Worm (Caenorhabditis elegans) whole organism, midembryonic: ENCODE data around the gene C03A3.3.
A peak's percentile ranks its signal among the peaks of the same experiment; 100 is the strongest.

Experiments used
- T22C8.4 ChIP-seq: fragments of 200-800 bp; sonication (Bioruptor generic); IDR thresholded peaks from 2 replicates; pipeline ENCODE4 v1.3.6; 2022; ENCODE audit warnings: missing genetic modification characterization, missing compliant biosample characterization
- cog-1 ChIP-seq: sonication (generic microtip); optimal IDR thresholded peaks from 2 replicates; lab custom pipeline; 2016; ENCODE audit warnings: missing genetic modification characterization, missing compliant biosample characterization
- flt-1 ChIP-seq: fragments of 200-800 bp; sonication (Bioruptor generic); IDR thresholded peaks from 2 replicates; pipeline ENCODE4 v1.3.6; 2022; ENCODE audit warnings: missing genetic modification characterization, missing compliant biosample characterization
- klf-2 ChIP-seq: fragments of 200-800 bp; sonication (Bioruptor generic); conservative IDR thresholded peaks from 2 replicates; pipeline ENCODE4 v1.3.6; 2022; ENCODE audit warnings: missing genetic modification reagents, missing genetic modification characterization, missing compliant biosample characterization
- med-1 ChIP-seq: sonication (generic microtip); optimal IDR thresholded peaks from 2 replicates; lab custom pipeline; 2017; ENCODE audit warnings: missing genetic modification characterization, mild to moderate bottlenecking, missing compliant biosample characterization, antibody characterized with exemption, missing genetic modification reagents; ENCODE audit not compliant: insufficient read depth
- ref-1 ChIP-seq: fragments of 200-800 bp; sonication (Bioruptor generic); conservative IDR thresholded peaks from 2 replicates; pipeline ENCODE4 v1.3.6; 2022; ENCODE audit warnings: missing genetic modification reagents, missing genetic modification characterization, missing compliant biosample characterization
- tab-1 ChIP-seq: fragments of 200-800 bp; sonication (Bioruptor generic); IDR thresholded peaks from 2 replicates; pipeline ENCODE4 v1.3.6; 2022; ENCODE audit warnings: missing genetic modification characterization, missing compliant biosample characterization
- ztf-23 ChIP-seq: fragments of 200-800 bp; sonication (Bioruptor generic); IDR thresholded peaks from 2 replicates; pipeline ENCODE4 v1.3.6; 2022; ENCODE audit warnings: missing genetic modification reagents, missing genetic modification characterization, missing compliant biosample characterization
- ztf-29 ChIP-seq: fragments of 200-800 bp; sonication (Bioruptor generic); IDR thresholded peaks from 2 replicates; pipeline ENCODE4 v1.3.6; 2022; ENCODE audit warnings: missing genetic modification reagents, missing genetic modification characterization, missing compliant biosample characterization

The C03A3.3 gene

DNA sequence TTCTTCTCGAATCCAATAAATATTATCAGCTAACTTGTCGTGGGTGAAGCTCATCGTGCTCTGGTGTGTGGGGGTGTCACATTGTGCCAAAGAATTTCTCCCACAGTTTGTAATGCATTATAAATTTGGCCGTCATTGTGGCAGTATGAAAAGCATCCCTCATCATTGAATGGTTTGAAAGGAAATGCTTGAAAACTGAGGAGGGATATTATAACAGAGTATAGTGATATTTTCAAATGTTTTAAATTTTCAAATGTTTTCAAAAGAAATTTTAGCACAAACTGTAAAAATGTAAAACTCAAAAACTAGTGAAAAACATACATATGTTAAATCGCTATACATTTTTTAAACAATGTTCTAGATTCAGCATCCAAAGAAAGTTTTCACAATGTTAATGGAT, at the start of gene C03A3.3:
TSS of gene C03A3.3 (minus strand) at position 101 of the 400 bp plus-strand sequence.
- TF ChIP-seq med-1 (GFP tag; lab: Kevin White, UChicago) = no peak
- no peak for TF ChIP-seq flt-1 (GFP tag; lab: Robert Waterston, UW)
- TF ChIP-seq ref-1 (GFP tag; lab: Robert Waterston, UW) = no peak
- TF ChIP-seq ztf-23 (GFP tag; lab: Robert Waterston, UW) = no peak
- no peak for TF ChIP-seq tab-1
- no peak for TF ChIP-seq ztf-29 (GFP tag; lab: Robert Waterston, UW)
- TF ChIP-seq cog-1 = no peak
- no peak for TF ChIP-seq klf-2 (GFP tag; lab: Robert Waterston, UW)
- TF ChIP-seq T22C8.4 (GFP tag; lab: Robert Waterston, UW) = no peak

DNA sequence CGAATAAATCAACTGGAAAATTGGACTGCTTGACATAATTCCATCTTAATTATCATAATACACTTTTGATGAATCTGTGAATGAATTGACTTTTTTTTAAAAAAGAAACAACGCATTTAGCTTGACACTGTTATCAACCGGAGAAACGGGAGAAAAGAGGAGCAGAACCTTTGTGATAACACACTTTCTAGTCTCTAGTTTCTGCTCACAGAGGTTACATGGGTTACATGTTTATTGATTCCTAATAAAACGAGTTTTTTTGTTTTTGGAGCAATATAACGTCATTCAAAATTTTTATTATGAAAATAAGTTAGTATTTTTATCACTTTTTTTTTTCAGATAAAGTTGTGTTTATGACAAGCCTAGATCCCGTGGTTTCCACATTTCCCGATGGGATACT, 49.1 kb upstream of the C03A3.3 start, which contains the start of gene hizr-1:
TSS of gene hizr-1 (plus strand) at position 340 of the 400 bp plus-strand sequence.
- TF ChIP-seq med-1 (GFP tag; lab: Kevin White, UChicago) (no peak), ref-1 (GFP tag; lab: Robert Waterston, UW) (no peak), tab-1 (no peak), ztf-23 (GFP tag; lab: Robert Waterston, UW) (no peak), cog-1 (no peak), flt-1 (GFP tag; lab: Robert Waterston, UW) (no peak), ztf-29 (GFP tag; lab: Robert Waterston, UW) (no peak), T22C8.4 (GFP tag; lab: Robert Waterston, UW) (no peak), klf-2 (GFP tag; lab: Robert Waterston, UW) (no peak)

DNA sequence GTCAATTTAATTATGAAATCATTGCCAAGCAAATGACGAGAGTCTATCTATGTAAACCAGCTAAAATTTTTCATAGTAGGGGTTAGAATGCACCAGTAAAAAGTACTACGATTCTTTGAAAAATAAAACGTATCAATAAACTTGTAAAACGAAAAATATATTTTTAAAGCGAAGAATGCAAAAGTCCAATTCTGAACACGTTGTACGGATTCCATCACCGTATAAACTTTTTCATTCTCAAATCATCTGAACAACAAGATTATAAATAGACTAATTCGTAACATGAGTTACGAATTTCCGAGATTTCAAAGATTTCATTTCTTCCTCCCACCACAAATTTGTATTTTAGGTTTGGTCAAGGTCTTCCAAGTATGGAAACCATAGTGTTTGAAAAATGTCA, 47.9 kb upstream of the C03A3.3 start, which contains the start of gene nlp-57:
TSS of gene nlp-57 (plus strand) at position 301 of the 400 bp plus-strand sequence.
- no peak for TF ChIP-seq ref-1 (GFP tag; lab: Robert Waterston, UW)
- no peak for TF ChIP-seq T22C8.4 (GFP tag; lab: Robert Waterston, UW)
- TF ChIP-seq flt-1 (GFP tag; lab: Robert Waterston, UW) = no peak
- no peak for TF ChIP-seq med-1 (GFP tag; lab: Kevin White, UChicago)

DNA sequence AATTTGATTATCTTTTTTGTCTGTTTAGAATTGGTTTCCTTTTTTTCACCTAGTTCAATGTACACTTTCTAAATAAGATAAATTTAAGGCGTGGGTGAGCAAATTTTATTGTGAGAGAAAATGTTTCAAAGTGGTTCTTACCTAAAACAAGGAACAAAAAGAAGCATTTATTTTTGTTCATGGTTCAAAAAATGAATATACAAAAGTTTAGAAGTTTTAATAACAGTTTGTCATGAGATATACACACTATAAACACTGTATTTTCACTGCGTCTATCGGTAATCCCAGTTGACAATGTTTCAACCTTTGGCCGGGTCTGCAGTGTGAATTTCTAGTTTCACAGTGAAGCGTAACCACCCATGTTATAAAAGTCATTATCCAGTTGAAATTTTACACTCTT, 46.5 kb upstream of the C03A3.3 start, which contains the start of gene F08G12.11:
TSS of gene F08G12.11 (minus strand) at position 181 of the 400 bp plus-strand sequence.
- no peak for TF ChIP-seq tab-1
- no peak for TF ChIP-seq klf-2 (GFP tag; lab: Robert Waterston, UW)
- TF ChIP-seq flt-1 (GFP tag; lab: Robert Waterston, UW) = no peak
- TF ChIP-seq T22C8.4 (GFP tag; lab: Robert Waterston, UW) = no peak
- TF ChIP-seq ref-1 (GFP tag; lab: Robert Waterston, UW) = no peak
- no peak for TF ChIP-seq ztf-23 (GFP tag; lab: Robert Waterston, UW)
- TF ChIP-seq ztf-29 (GFP tag; lab: Robert Waterston, UW) = no peak
- TF ChIP-seq cog-1 = no peak
- no peak for TF ChIP-seq med-1 (GFP tag; lab: Kevin White, UChicago)

DNA sequence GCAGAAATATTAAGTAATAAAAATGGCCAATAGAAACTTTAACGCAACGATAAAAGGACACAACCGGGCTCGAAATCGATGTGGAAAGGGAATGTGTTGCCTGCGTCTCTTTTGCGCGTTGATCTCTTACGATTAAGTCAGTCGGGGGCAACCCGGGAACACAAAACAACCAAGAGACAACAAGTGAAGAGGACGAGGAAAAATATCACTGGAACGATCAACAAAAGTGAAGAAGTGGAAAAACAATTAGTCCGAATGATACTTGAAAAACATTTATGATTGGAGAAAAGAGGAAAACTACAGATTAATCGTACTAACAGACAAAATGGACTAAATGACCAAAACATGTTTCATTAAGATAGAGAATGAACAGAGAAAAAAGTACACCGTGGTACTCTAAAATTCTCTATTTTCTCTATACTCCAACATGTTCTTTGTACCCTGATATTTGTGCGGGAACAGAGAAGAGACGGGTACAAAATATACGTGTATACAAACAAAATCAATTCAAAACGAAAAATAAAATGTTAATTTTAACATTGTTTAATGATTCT, 41.5 kb upstream of the C03A3.3 start, which contains the start of gene F08G12.5:
TSS of gene F08G12.5 (minus strand) at position 1 of the 554 bp plus-strand sequence.
- no peak for TF ChIP-seq klf-2 (GFP tag; lab: Robert Waterston, UW)
- TF ChIP-seq tab-1 = no peak
- TF ChIP-seq med-1 (GFP tag; lab: Kevin White, UChicago) = no peak
- TF ChIP-seq flt-1 (GFP tag; lab: Robert Waterston, UW) = no peak
- no peak for TF ChIP-seq T22C8.4 (GFP tag; lab: Robert Waterston, UW)
- TF ChIP-seq ref-1 (GFP tag; lab: Robert Waterston, UW) = no peak
- no peak for TF ChIP-seq ztf-29 (GFP tag; lab: Robert Waterston, UW)
- no peak for TF ChIP-seq cog-1
- no peak for TF ChIP-seq ztf-23 (GFP tag; lab: Robert Waterston, UW)

DNA sequence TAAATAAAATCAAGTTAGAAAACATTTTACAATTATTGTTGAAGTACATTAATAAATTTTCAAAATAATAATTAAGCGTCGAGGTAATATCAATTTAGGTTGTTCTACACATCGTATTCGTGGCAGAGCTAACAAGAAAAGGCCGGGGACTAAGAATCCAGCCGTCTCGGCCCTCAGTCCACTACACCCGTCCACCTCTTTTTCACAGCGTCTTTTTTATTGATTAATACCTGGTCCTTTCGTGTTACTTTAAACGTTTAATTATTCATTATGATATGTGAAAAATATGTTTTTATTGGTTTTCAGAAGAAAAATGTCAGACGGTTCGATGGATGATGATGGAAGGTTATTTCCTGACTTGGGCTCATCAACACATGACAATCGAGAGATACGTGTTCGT, 38.2 kb upstream of the C03A3.3 start, which contains the start of gene vhl-1:
TSS of gene vhl-1 (plus strand) at position 301 of the 400 bp plus-strand sequence.
- TF ChIP-seq flt-1 (GFP tag; lab: Robert Waterston, UW) = no peak
- TF ChIP-seq med-1 (GFP tag; lab: Kevin White, UChicago) = no peak
- TF ChIP-seq ztf-23 (GFP tag; lab: Robert Waterston, UW) = no peak
- no peak for TF ChIP-seq tab-1
- no peak for TF ChIP-seq ref-1 (GFP tag; lab: Robert Waterston, UW)
- TF ChIP-seq cog-1 = no peak
- TF ChIP-seq ztf-29 (GFP tag; lab: Robert Waterston, UW) = no peak
- no peak for TF ChIP-seq klf-2 (GFP tag; lab: Robert Waterston, UW)
- no peak for TF ChIP-seq T22C8.4 (GFP tag; lab: Robert Waterston, UW)

DNA sequence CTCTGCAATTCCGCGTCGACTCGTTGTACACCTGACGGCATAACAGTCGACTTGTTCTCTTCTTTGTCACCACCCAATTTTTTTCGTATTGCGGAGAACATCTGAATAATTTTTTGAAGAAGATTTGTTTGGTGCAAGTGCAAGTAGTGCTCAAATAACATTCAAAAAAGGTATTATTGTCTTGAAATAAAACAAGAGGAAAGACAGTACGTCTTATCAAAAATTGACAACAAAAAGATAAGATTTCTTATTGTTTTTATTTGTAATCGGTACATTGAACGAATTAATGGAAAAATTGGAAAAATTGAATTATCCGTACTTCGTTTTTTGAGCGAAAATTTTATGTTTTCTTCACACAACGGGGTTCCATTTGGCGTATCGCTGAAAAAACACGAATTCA, 36.9 kb upstream of the C03A3.3 start, which contains the start of gene F08G12.1:
TSS of gene F08G12.1 (minus strand) at position 101 of the 400 bp plus-strand sequence.
- no peak for TF ChIP-seq flt-1 (GFP tag; lab: Robert Waterston, UW)
- TF ChIP-seq ztf-29 (GFP tag; lab: Robert Waterston, UW) = no peak
- no peak for TF ChIP-seq ztf-23 (GFP tag; lab: Robert Waterston, UW)
- no peak for TF ChIP-seq klf-2 (GFP tag; lab: Robert Waterston, UW)
- TF ChIP-seq ref-1 (GFP tag; lab: Robert Waterston, UW) = no peak
- no peak for TF ChIP-seq tab-1
- TF ChIP-seq med-1 (GFP tag; lab: Kevin White, UChicago) = no peak

DNA sequence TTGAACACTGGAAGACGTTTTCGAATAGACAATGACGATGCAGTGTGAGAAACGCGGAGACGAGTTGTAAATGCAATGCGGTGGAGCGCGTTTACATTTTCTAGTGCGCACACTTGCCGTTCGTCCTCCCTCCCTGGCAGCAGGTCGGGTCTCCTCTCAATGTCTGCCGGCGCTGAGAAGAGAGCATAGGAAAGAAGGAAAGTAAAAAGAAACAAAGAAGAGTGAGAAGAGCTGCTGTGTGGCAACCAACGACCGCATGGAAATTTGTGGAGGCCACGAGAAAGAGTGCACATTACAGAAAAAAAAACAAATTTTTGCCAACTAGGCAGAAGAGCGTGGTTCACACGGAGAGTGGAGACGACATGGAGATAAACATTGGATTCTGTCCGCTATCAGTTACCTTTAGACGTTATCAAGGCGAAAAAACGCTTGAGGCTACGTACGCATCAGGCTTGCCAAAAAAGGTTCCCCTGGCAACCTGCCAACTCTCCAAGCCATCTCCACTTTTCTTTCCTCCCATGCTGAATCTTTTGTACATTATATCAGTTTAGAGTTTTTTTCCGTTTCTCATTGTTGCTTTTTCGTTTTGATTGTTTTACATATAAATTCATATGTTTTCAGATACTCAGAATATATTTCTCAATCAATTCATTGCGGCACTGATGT, 30.9 kb upstream of the C03A3.3 start, which contains the start of the genes snrp-40.1 and F08G12.3:
TSS of gene snrp-40.1 (minus strand) at position 143 of the 666 bp plus-strand sequence.
TSS of gene F08G12.3 (plus strand) at position 616 of the 666 bp plus-strand sequence.
- no peak for TF ChIP-seq med-1 (GFP tag; lab: Kevin White, UChicago)
- no peak for TF ChIP-seq ztf-29 (GFP tag; lab: Robert Waterston, UW)
- TF ChIP-seq T22C8.4 (GFP tag; lab: Robert Waterston, UW) = no peak
- no peak for TF ChIP-seq ztf-23 (GFP tag; lab: Robert Waterston, UW)
- peak; percentile 76 for TF ChIP-seq cog-1
- TF ChIP-seq tab-1 = no peak
- peak; percentile 46 for TF ChIP-seq flt-1 (GFP tag; lab: Robert Waterston, UW)
- TF ChIP-seq klf-2 (GFP tag; lab: Robert Waterston, UW) = no peak
